Fruit fly (Drosophila melanogaster) whole organism, embryonic: ENCODE measurements around the gene CG42828.

Experiments
- ATbp ChIP-seq: fragments of 200-800 bp; sonication (Bioruptor generic); optimal IDR thresholded peaks from 2 replicates; lab custom pipeline; 2017; ENCODE audit warnings: missing biosample characterization, mild to moderate bottlenecking, missing genetic modification characterization, missing genetic modification reagents
- Adf1 ChIP-seq: fragments of 200-800 bp; sonication (Bioruptor generic); IDR thresholded peaks from 2 replicates; pipeline ENCODE4 v1.3.6; 2022; ENCODE audit warnings: missing biosample characterization, missing genetic modification characterization
- Atf6 ChIP-seq: fragments of 200-800 bp; sonication (Bioruptor generic); IDR thresholded peaks from 2 replicates; pipeline ENCODE4 v1.3.6; 2022; ENCODE audit warnings: missing biosample characterization, missing genetic modification characterization
- B-H2 ChIP-seq: fragments of 200-800 bp; sonication (Bioruptor generic); optimal IDR thresholded peaks from 2 replicates; lab custom pipeline; 2018; ENCODE audit warnings: missing biosample characterization, mild to moderate bottlenecking, missing genetic modification characterization
- CG10366 ChIP-seq: fragments of 200-800 bp; sonication (Bioruptor generic); IDR thresholded peaks from 2 replicates; pipeline ENCODE4 v1.3.6; 2022; ENCODE audit warnings: missing biosample characterization, missing genetic modification characterization
- CG10543 ChIP-seq: fragments of 200-800 bp; sonication (Bioruptor generic); optimal IDR thresholded peaks from 3 replicates; lab custom pipeline; 2017; ENCODE audit warnings: missing biosample characterization, mild to moderate bottlenecking, missing genetic modification characterization, moderate library complexity
- CG10565 ChIP-seq: fragments of 200-800 bp; sonication (Bioruptor generic); optimal IDR thresholded peaks from 3 replicates; lab custom pipeline; 2016; ENCODE audit warnings: missing biosample characterization, mild to moderate bottlenecking, missing genetic modification characterization
- CG12155 ChIP-seq: fragments of 200-800 bp; sonication (Bioruptor generic); optimal IDR thresholded peaks from 3 replicates; lab custom pipeline; 2016; ENCODE audit warnings: missing biosample characterization, missing genetic modification characterization
- CG12769 ChIP-seq: fragments of 200-800 bp; sonication (Bioruptor generic); optimal IDR thresholded peaks from 2 replicates; lab custom pipeline; 2019; ENCODE audit warnings: missing biosample characterization, mild to moderate bottlenecking, missing genetic modification characterization, moderate library complexity
- CG13287 ChIP-seq: fragments of 200-800 bp; sonication (Bioruptor generic); IDR thresholded peaks from 2 replicates; pipeline ENCODE4 v1.3.6; 2022; ENCODE audit warnings: missing biosample characterization, missing genetic modification characterization; ENCODE audit not compliant: partially characterized antibody
- CG1792 ChIP-seq: fragments of 200-800 bp; sonication (Bioruptor generic); optimal IDR thresholded peaks from 2 replicates; lab custom pipeline; 2016; ENCODE audit warnings: missing biosample characterization, missing genetic modification characterization
- CG18764 ChIP-seq: fragments of 200-800 bp; sonication (Bioruptor generic); optimal IDR thresholded peaks from 3 replicates; lab custom pipeline; 2016; ENCODE audit warnings: missing biosample characterization, missing genetic modification characterization
- CG3065 ChIP-seq: fragments of 200-800 bp; sonication (Bioruptor generic); optimal IDR thresholded peaks from 2 replicates; lab custom pipeline; 2016; ENCODE audit warnings: missing biosample characterization, missing genetic modification characterization
- CG31224 ChIP-seq: fragments of 200-800 bp; sonication (Bioruptor generic); IDR thresholded peaks from 2 replicates; pipeline ENCODE4 v1.3.6; 2022; ENCODE audit warnings: missing biosample characterization, missing genetic modification characterization
- CG34224 ChIP-seq: fragments of 200-800 bp; sonication (Bioruptor generic); IDR thresholded peaks from 3 replicates; pipeline ENCODE4 v1.3.6; 2022; ENCODE audit warnings: missing biosample characterization, missing genetic modification characterization; ENCODE audit not compliant: partially characterized antibody
- CG34376 ChIP-seq: fragments of 200-800 bp; sonication (Bioruptor generic); optimal IDR thresholded peaks from 2 replicates; lab custom pipeline; 2018; ENCODE audit warnings: missing biosample characterization, mild to moderate bottlenecking, missing genetic modification characterization
- CG3838 ChIP-seq: fragments of 200-800 bp; sonication (Bioruptor generic); optimal IDR thresholded peaks from 3 replicates; lab custom pipeline; 2016; ENCODE audit warnings: missing biosample characterization, missing genetic modification characterization
- CG7987 ChIP-seq: fragments of 200-800 bp; sonication (Bioruptor generic); optimal IDR thresholded peaks from 2 replicates; lab custom pipeline; 2018; ENCODE audit warnings: missing biosample characterization, mild to moderate bottlenecking, missing genetic modification characterization, moderate library complexity
- CG8944 ChIP-seq: fragments of 200-800 bp; sonication (Bioruptor generic); optimal IDR thresholded peaks from 3 replicates; lab custom pipeline; 2016; ENCODE audit warnings: missing biosample characterization, missing genetic modification characterization
- E2f2 ChIP-seq: fragments of 200-800 bp; sonication (Bioruptor generic); IDR thresholded peaks from 2 replicates; pipeline ENCODE4 v1.3.6; 2022; ENCODE audit warnings: missing biosample characterization, missing genetic modification characterization
- Gsc ChIP-seq: fragments of 200-800 bp; sonication (Bioruptor generic); IDR thresholded peaks from 2 replicates; pipeline ENCODE4 v1.3.6; 2022; ENCODE audit warnings: missing biosample characterization, missing genetic modification characterization
- H15 ChIP-seq: fragments of 200-800 bp; sonication (Bioruptor generic); IDR thresholded peaks from 3 replicates; pipeline ENCODE4 v1.3.6; 2022; ENCODE audit warnings: missing biosample characterization, missing genetic modification characterization
- H2.0 ChIP-seq: fragments of 200-800 bp; sonication (Bioruptor generic); IDR thresholded peaks from 2 replicates; pipeline ENCODE4 v1.3.6; 2022; ENCODE audit warnings: missing biosample characterization, missing genetic modification characterization
- Hmr ChIP-seq: fragments of 200-800 bp; sonication (Bioruptor generic); optimal IDR thresholded peaks from 3 replicates; lab custom pipeline; 2017; ENCODE audit warnings: mild to moderate bottlenecking, missing biosample characterization, missing genetic modification reagents, missing genetic modification characterization
- Neu2 ChIP-seq: fragments of 200-800 bp; sonication (Bioruptor generic); optimal IDR thresholded peaks from 3 replicates; lab custom pipeline; 2016; ENCODE audit warnings: missing biosample characterization, missing genetic modification characterization, borderline replicate concordance
- Pdp1 ChIP-seq, 2 experiments: fragments of 200-800 bp; sonication (Bioruptor generic); optimal IDR thresholded peaks; 3 replicates each; lab custom pipeline; 2016; ENCODE audit warnings: missing biosample characterization in 2 of 2, missing genetic modification characterization in 2 of 2, mild to moderate bottlenecking in 1 of 2, moderate library complexity in 1 of 2
- Rfx ChIP-seq: fragments of 200-800 bp; sonication (Bioruptor generic); IDR thresholded peaks from 2 replicates; pipeline ENCODE4 v1.3.6; 2022; ENCODE audit warnings: missing biosample characterization, missing genetic modification characterization
- Scr ChIP-seq: fragments of 200-800 bp; sonication (Bioruptor generic); IDR thresholded peaks from 2 replicates; pipeline ENCODE4 v1.3.6; 2022; ENCODE audit warnings: missing biosample characterization, missing genetic modification characterization; ENCODE audit not compliant: partially characterized antibody
- Six4 ChIP-seq: fragments of 200-800 bp; sonication (Bioruptor generic); optimal IDR thresholded peaks from 2 replicates; lab custom pipeline; 2016; ENCODE audit warnings: missing biosample characterization, missing genetic modification characterization
- Xbp1 ChIP-seq: fragments of 200-800 bp; sonication (Bioruptor generic); optimal IDR thresholded peaks from 3 replicates; lab custom pipeline; 2016; ENCODE audit warnings: missing biosample characterization, mild to moderate bottlenecking, missing genetic modification characterization
- aop ChIP-seq: fragments of 200-800 bp; sonication (Bioruptor generic); IDR thresholded peaks from 2 replicates; pipeline ENCODE4 v1.3.6; 2022; ENCODE audit warnings: missing biosample characterization, missing genetic modification characterization
- bbx ChIP-seq: fragments of 200-800 bp; sonication (Bioruptor generic); IDR thresholded peaks from 2 replicates; pipeline ENCODE4 v1.3.6; 2022; ENCODE audit warnings: missing biosample characterization, missing genetic modification characterization; ENCODE audit not compliant: partially characterized antibody
- cg ChIP-seq: fragments of 200-800 bp; sonication (Bioruptor generic); optimal IDR thresholded peaks from 3 replicates; lab custom pipeline; 2019; ENCODE audit warnings: missing biosample characterization, mild to moderate bottlenecking, missing genetic modification characterization, moderate library complexity
- dan ChIP-seq: fragments of 200-800 bp; sonication (Bioruptor generic); IDR thresholded peaks from 2 replicates; pipeline ENCODE4 v1.3.6; 2022; ENCODE audit warnings: missing biosample characterization, missing genetic modification characterization
- fru ChIP-seq: fragments of >200 bp; optimal IDR thresholded peaks from 2 replicates; lab custom pipeline; 2017
- ftz-f1 ChIP-seq: fragments of 200-800 bp; sonication (Bioruptor generic); optimal IDR thresholded peaks from 2 replicates; lab custom pipeline; 2016; ENCODE audit warnings: missing biosample characterization, missing genetic modification characterization
- gfzf ChIP-seq: fragments of 200-800 bp; sonication (Bioruptor generic); optimal IDR thresholded peaks from 2 replicates; lab custom pipeline; 2016; ENCODE audit warnings: missing biosample characterization, mild to moderate bottlenecking, missing genetic modification characterization, moderate library complexity
- jumu ChIP-seq: fragments of 200-800 bp; sonication (Bioruptor generic); optimal IDR thresholded peaks from 3 replicates; lab custom pipeline; 2016; ENCODE audit warnings: missing biosample characterization, missing genetic modification characterization
- lbe ChIP-seq: fragments of 200-800 bp; sonication (Bioruptor generic); optimal IDR thresholded peaks from 2 replicates; lab custom pipeline; 2016; ENCODE audit warnings: missing biosample characterization, mild to moderate bottlenecking, missing genetic modification characterization
- mirr ChIP-seq: fragments of 200-800 bp; sonication (Bioruptor generic); optimal IDR thresholded peaks from 3 replicates; lab custom pipeline; 2018; ENCODE audit warnings: missing biosample characterization, mild to moderate bottlenecking, missing genetic modification characterization
- nerfin-2 ChIP-seq: fragments of 200-800 bp; sonication (Bioruptor generic); IDR thresholded peaks from 2 replicates; pipeline ENCODE4 v1.3.6; 2022; ENCODE audit warnings: missing biosample characterization, missing genetic modification characterization; ENCODE audit not compliant: partially characterized antibody
- oc ChIP-seq: fragments of 200-800 bp; sonication (Bioruptor generic); optimal IDR thresholded peaks from 2 replicates; lab custom pipeline; 2018; ENCODE audit warnings: missing biosample characterization, mild to moderate bottlenecking, missing genetic modification characterization, moderate library complexity
- run ChIP-seq: fragments of 200-800 bp; sonication (Bioruptor generic); optimal IDR thresholded peaks from 3 replicates; lab custom pipeline; 2018; ENCODE audit warnings: missing biosample characterization, mild to moderate bottlenecking, missing genetic modification characterization
- scrt ChIP-seq: fragments of 200-800 bp; sonication (Bioruptor generic); optimal IDR thresholded peaks from 2 replicates; lab custom pipeline; 2018; ENCODE audit warnings: missing biosample characterization, mild to moderate bottlenecking, missing genetic modification characterization, moderate library complexity
- so ChIP-seq: fragments of 200-800 bp; sonication (Bioruptor generic); IDR thresholded peaks from 3 replicates; pipeline ENCODE4 v1.3.6; 2022; ENCODE audit warnings: missing biosample characterization, missing genetic modification characterization
- stc ChIP-seq: fragments of 200-800 bp; sonication (Bioruptor generic); IDR thresholded peaks from 2 replicates; pipeline ENCODE4 v1.3.6; 2022; ENCODE audit warnings: missing biosample characterization, missing genetic modification characterization
- tgo ChIP-seq: fragments of 200-800 bp; sonication (Bioruptor generic); IDR thresholded peaks from 3 replicates; pipeline ENCODE4 v1.3.6; 2022; ENCODE audit warnings: missing biosample characterization, missing genetic modification characterization
- vfl ChIP-seq: fragments of 200-800 bp; sonication (Bioruptor generic); optimal IDR thresholded peaks from 2 replicates; lab custom pipeline; 2016; ENCODE audit warnings: missing biosample characterization, missing genetic modification characterization
- wor ChIP-seq: fragments of 200-800 bp; sonication (Bioruptor generic); IDR thresholded peaks from 2 replicates; pipeline ENCODE4 v1.3.6; 2022; ENCODE audit warnings: missing biosample characterization, missing genetic modification characterization
- zen2 ChIP-seq: fragments of 200-800 bp; sonication (Bioruptor generic); IDR thresholded peaks from 3 replicates; pipeline ENCODE4 v1.3.6; 2022; ENCODE audit warnings: missing biosample characterization, missing genetic modification characterization; ENCODE audit not compliant: partially characterized antibody
- zfh1 ChIP-seq: fragments of 200-800 bp; sonication (Bioruptor generic); IDR thresholded peaks from 3 replicates; pipeline ENCODE4 v1.3.6; 2022; ENCODE audit warnings: missing biosample characterization, missing genetic modification characterization

Gene CG42828

DNA sequence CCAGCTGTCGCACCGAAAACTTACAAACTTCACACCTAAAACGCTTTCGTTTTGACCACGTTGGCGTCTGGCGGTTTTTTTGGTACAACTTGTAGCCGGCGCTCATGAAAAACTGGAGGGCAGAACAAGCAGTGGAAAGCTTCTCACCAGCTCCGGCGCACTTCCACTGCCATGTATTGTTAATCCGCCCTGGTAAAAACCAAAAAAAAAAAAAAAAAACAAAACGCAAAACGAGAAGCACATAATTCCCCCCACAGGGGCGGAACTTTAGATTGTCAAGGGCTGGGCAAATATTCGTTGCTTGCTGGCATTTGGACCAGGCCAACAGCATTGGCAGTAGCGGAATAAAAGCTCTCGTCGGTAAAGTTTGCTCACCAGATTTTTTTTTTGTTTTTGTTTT is 787 bp downstream of the CG42828 start:
- peak; percentile 69 for TF ChIP-seq CG13287 (GFP tag; lab: Robert Waterston, UW)
- TF ChIP-seq vfl (GFP tag; lab: Kevin White, UChicago), result no peak
- TF ChIP-seq oc (tag; lab: Kevin White, UChicago), result peak; percentile 42
- TF ChIP-seq ftz-f1, result peak; percentile 87
- no peak for TF ChIP-seq wor (GFP tag; lab: Robert Waterston, UW)
- TF ChIP-seq CG10565 (GFP tag; lab: Kevin White, UChicago), result no peak
- peak; percentile 18 for TF ChIP-seq lbe (GFP tag; lab: Kevin White, UChicago)
- peak; percentile 44 for TF ChIP-seq Adf1 (GFP tag; lab: Robert Waterston, UW)
- TF ChIP-seq Xbp1 (GFP tag; lab: Kevin White, UChicago), result peak; percentile 33
- 0 out of 2 replicates have a peak, but pooled peaks have one; percentile 22 for TF ChIP-seq Rfx (GFP tag; lab: Robert Waterston, UW)
- TF ChIP-seq nerfin-2 (GFP tag; lab: Robert Waterston, UW), result no peak
- peak; percentile 30 for TF ChIP-seq scrt (GFP tag; lab: Kevin White, UChicago)
- no peak for TF ChIP-seq stc (GFP tag; lab: Robert Waterston, UW)
- no peak for TF ChIP-seq H15 (GFP tag; lab: Robert Waterston, UW)
- no peak for TF ChIP-seq dan
- no peak for TF ChIP-seq run (tag; lab: Kevin White, UChicago)
- 0 out of 3 replicates have a peak, but pooled peaks have one; percentile 29 for TF ChIP-seq zen2 (GFP tag; lab: Robert Waterston, UW)
- TF ChIP-seq tgo (GFP tag; lab: Robert Waterston, UW), result no peak
- peak; percentile 35 for TF ChIP-seq Atf6 (GFP tag; lab: Robert Waterston, UW)
- TF ChIP-seq fru (lab: Kevin White, UChicago), result no peak
- no peak for TF ChIP-seq Gsc (GFP tag; lab: Robert Waterston, UW)
- TF ChIP-seq zfh1 (GFP tag; lab: Robert Waterston, UW), result no peak
- peak; percentile 17 for TF ChIP-seq Hmr
- no peak for TF ChIP-seq CG10366 (GFP tag; lab: Robert Waterston, UW)
- TF ChIP-seq CG3065, result no peak
- no peak for TF ChIP-seq Neu2 (GFP tag; lab: Kevin White, UChicago)
- TF ChIP-seq cg (GFP tag; lab: Kevin White, UChicago), result no peak
- TF ChIP-seq E2f2 (GFP tag; lab: Robert Waterston, UW), result 0 out of 2 replicates have a peak, but pooled peaks have one; percentile 9
- TF ChIP-seq CG10543 (GFP tag; lab: Kevin White, UChicago), result peak; percentile 71
- TF ChIP-seq CG12769 (tag; lab: Kevin White, UChicago), result peak; percentile 40
- peak; percentile 23; the same call in 1 of the 2 replicates for TF ChIP-seq bbx (GFP tag; lab: Robert Waterston, UW)
- TF ChIP-seq B-H2 (GFP tag; lab: Kevin White, UChicago), result peak; percentile 5
- peak; percentile 24; the same call in 1 of the 3 replicates for TF ChIP-seq CG34224
- TF ChIP-seq CG18764 (GFP tag; lab: Kevin White, UChicago), result no peak
- peak in 1 of 2 experiments; percentile 36 for TF ChIP-seq Pdp1 (GFP tag; optimal IDR thresholded peaks at IDR 0.05; lab: Kevin White, UChicago)
- TF ChIP-seq Scr, result peak; percentile 20; the same call in 1 of the 2 replicates
- TF ChIP-seq mirr (GFP tag; lab: Kevin White, UChicago), result no peak
- TF ChIP-seq jumu, result no peak
- TF ChIP-seq CG1792 (GFP tag; lab: Kevin White, UChicago), result no peak
- no peak for TF ChIP-seq ATbp
- peak; percentile 28 for TF ChIP-seq gfzf (GFP tag; lab: Kevin White, UChicago)
- no peak for TF ChIP-seq CG8944
- no peak for TF ChIP-seq aop (GFP tag; lab: Robert Waterston, UW)
- TF ChIP-seq CG12155 (GFP tag; lab: Kevin White, UChicago), result peak; percentile 16
- TF ChIP-seq Six4 (GFP tag; lab: Kevin White, UChicago), result no peak
- peak; percentile 99 for TF ChIP-seq CG31224 (GFP tag; lab: Robert Waterston, UW)
- TF ChIP-seq CG34376 (GFP tag; lab: Kevin White, UChicago), result peak; percentile 44
- TF ChIP-seq H2.0 (GFP tag; lab: Robert Waterston, UW), result no peak
- TF ChIP-seq CG7987 (GFP tag; lab: Kevin White, UChicago), result no peak
- no peak for TF ChIP-seq CG3838
- TF ChIP-seq so (GFP tag; lab: Robert Waterston, UW), result no peak
